Worm (Caenorhabditis elegans): ENCODE data around the gene K09C4.5.

DNA sequence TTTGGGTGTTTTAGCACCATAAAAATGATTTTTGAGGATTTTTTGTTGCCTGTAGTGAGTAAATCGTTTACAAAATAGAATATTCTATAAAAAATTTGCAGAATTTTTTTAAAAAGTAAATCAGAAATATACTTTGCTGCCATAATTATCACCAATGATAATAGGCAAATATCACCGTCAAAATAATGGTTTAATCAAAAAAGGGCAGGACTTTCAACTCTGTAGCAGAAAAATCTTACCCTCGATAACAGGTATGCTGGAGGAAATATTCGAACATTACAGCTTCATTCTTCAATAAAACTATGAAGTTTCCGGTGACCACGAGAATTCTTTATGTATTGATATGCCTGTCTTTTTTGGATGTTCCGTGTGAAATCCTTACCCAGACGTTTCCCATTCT lies 6.8 kb downstream of the K09C4.5 start, which contains the start of gene K09C4.4:
- TF ChIP-seq K02D7.2 (tag; optimal IDR thresholded peaks at IDR 0.05) (no peak), nhr-11 (tag; optimal IDR thresholded peaks at IDR 0.05) (no peak), ceh-22 (tag; optimal IDR thresholded peaks at IDR 0.05) (no peak), sox-4 (tag; optimal IDR thresholded peaks at IDR 0.05) (no peak), elt-4 (tag; optimal IDR thresholded peaks at IDR 0.05) (no peak), ceh-19 (GFP tag; optimal IDR thresholded peaks at IDR 0.05) (no peak), hlh-6 (tag; optimal IDR thresholded peaks at IDR 0.05) (no peak), pax-1 (tag; optimal IDR thresholded peaks at IDR 0.05) (no peak), nfya-1 (tag; optimal IDR thresholded peaks at IDR 0.05) (no peak), rnt-1 (tag; optimal IDR thresholded peaks at IDR 0.05) (no peak), unc-55 (GFP tag; optimal IDR thresholded peaks at IDR 0.05) (no peak)

Measured in whole organism, late embryonic.